Worm (Caenorhabditis elegans): Measurements from ENCODE around the gene pie-1.
A peak's percentile ranks its signal among the peaks of the same experiment; 100 is the strongest.

Gene pie-1

DNA sequence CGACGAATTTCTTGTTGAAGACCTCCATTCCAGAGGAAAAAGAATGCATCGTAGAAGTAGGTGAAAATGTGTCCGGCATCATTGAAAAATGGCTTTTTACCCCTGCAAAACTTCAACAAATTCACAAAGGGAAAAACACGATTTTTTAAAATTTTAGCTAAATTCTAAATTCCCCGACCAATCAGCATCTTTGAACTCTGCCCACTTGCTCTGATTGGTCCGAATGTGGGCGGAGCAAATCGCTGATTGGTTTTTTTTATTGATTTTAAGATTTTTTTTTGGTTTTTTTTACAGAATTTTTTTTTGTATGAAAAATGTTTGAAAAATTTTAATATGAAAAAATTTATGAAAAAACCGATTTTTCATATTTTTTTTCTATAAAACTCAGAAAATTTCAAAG is 17.2 kb downstream of the pie-1 start (continued):
- no peak for TF ChIP-seq F55B11.4 (tag; optimal IDR thresholded peaks at IDR 0.05; ENCODE audit: borderline replicate concordance, insufficient read depth)
- TF ChIP-seq sdz-38 (tag; optimal IDR thresholded peaks at IDR 0.05): no peak

- TF ChIP-seq Y95B8A.8 (GFP tag; IDR thresholded peaks at IDR 0.05) (no peak), nhr-80 (tag; optimal IDR thresholded peaks at IDR 0.05) (peak; percentile 67)
Measured at ce11 chrIII:12445223-12445622, 18.5 kb downstream of the pie-1 start.

DNA sequence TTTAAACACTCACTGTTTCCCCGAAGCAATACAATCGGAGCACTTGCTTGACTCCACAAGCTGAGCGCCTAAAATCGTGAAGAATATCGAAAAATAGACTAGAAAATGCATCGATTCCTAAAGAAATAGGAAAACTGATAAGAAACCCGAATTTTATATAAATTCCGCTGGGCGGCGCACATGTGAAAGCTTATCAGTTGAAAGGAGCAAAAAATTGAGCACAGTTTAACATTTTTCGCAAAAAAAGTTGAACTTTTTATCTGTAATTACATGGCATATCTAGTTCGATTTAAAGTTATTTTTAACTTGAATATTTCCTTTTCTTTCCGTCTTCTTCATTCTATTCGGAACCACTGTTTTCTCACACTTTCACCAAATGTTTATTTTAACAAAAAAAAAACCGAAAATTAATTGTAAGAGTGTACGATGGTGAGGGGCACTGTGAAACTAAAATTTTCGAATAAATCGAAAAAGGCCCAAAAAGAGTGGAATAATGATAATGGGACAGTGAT is 19.4 kb downstream of the pie-1 start, which contains the start of gene Y49E10.18:
TSS of gene Y49E10.18 (minus strand) at position 116 of the 512 bp plus-strand sequence.
- TF ChIP-seq ceh-27 (GFP tag; optimal IDR thresholded peaks at IDR 0.05): no peak
- TF ChIP-seq nhr-80 (tag; optimal IDR thresholded peaks at IDR 0.05): peak; percentile 36

ce11 chrIII:12453315-12453714 is 26.6 kb downstream of the pie-1 start, which contains the start of gene ani-1:
Gene ani-1 (minus strand): TSS chrIII:12453375.
- TF ChIP-seq F39B2.1 (GFP tag; IDR thresholded peaks at IDR 0.05) (no peak), nfya-1 (tag; optimal IDR thresholded peaks at IDR 0.05; ENCODE audit: borderline replicate concordance, insufficient read depth) (no peak), K11D2.4 (GFP tag; IDR thresholded peaks at IDR 0.05) (peak; percentile 66; the same call in 1 of the 2 replicates), T26A5.8 (tag; optimal IDR thresholded peaks at IDR 0.05) (no peak), dpff-1 (tag; optimal IDR thresholded peaks at IDR 0.05) (no peak), madf-6 (GFP tag; IDR thresholded peaks at IDR 0.05) (peak; percentile 93), Y56A3A.18 (GFP tag; IDR thresholded peaks at IDR 0.05) (no peak), akir-1 (GFP tag; optimal IDR thresholded peaks at IDR 0.05) (no peak), rpc-1 (optimal IDR thresholded peaks at IDR 0.05) (no peak), rpc-1 (tag; optimal IDR thresholded peaks at IDR 0.05) (no peak), F57A8.1 (GFP tag; optimal IDR thresholded peaks at IDR 0.05) (no peak), F37B4.10 (GFP tag; IDR thresholded peaks at IDR 0.05) (no peak), sdz-38 (tag; optimal IDR thresholded peaks at IDR 0.05) (no peak), ztf-18 (tag; optimal IDR thresholded peaks at IDR 0.05) (no peak), hsf-1 (GFP tag; IDR thresholded peaks at IDR 0.05) (peak; percentile 38; the same call in 1 of the 2 replicates), hlh-26 (GFP tag; conservative IDR thresholded peaks at IDR 0.05) (no peak), mxl-1 (tag; optimal IDR thresholded peaks at IDR 0.05) (no peak), ztf-3 (GFP tag; optimal IDR thresholded peaks at IDR 0.05) (no peak), ztf-26 (tag; optimal IDR thresholded peaks at IDR 0.05) (no peak), ztf-28 (GFP tag; IDR thresholded peaks at IDR 0.05) (peak; percentile 79), bed-2 (GFP tag; IDR thresholded peaks at IDR 0.05) (no peak), let-607 (tag; optimal IDR thresholded peaks at IDR 0.05) (no peak), pha-4 (tag; optimal IDR thresholded peaks at IDR 0.05) (no peak), ama-1 (optimal IDR thresholded peaks at IDR 0.05) (no peak), ama-1 (GFP tag; optimal IDR thresholded peaks at IDR 0.05) (no peak), ceh-58 (GFP tag; IDR thresholded peaks at IDR 0.05) (no peak), egl-44 (GFP tag; IDR thresholded peaks at IDR 0.05) (no peak), attf-5 (GFP tag; optimal IDR thresholded peaks at IDR 0.05) (no peak), tbp1 (GFP tag; optimal IDR thresholded peaks at IDR 0.05) (peak; percentile 57), F23B12.7 (tag; optimal IDR thresholded peaks at IDR 0.05; ENCODE audit: insufficient read depth) (no peak), snpc-4 (GFP tag; optimal IDR thresholded peaks at IDR 0.05) (no peak), snpc-4 (tag; optimal IDR thresholded peaks at IDR 0.05) (peak; percentile 29 to 56 (median 40)), gei-17 (GFP tag; optimal IDR thresholded peaks at IDR 0.05) (no peak), ceh-91 (GFP tag; IDR thresholded peaks at IDR 0.05) (peak; percentile 85), B0035.1 (tag; optimal IDR thresholded peaks at IDR 0.05) (no peak), ceh-100 (GFP tag; IDR thresholded peaks at IDR 0.05) (peak; percentile 65; the same call in 1 of the 2 replicates), mcd-1 (GFP tag; IDR thresholded peaks at IDR 0.05) (peak; percentile 83), nfya-2 (GFP tag; IDR thresholded peaks at IDR 0.05) (no peak), ztf-25 (GFP tag; IDR thresholded peaks at IDR 0.05) (no peak), lsy-27 (tag; optimal IDR thresholded peaks at IDR 0.05; ENCODE audit: borderline replicate concordance, insufficient read depth) (no peak)
